Fruit fly (Drosophila melanogaster): ENCODE measurements around the gene CG32195.

dm6 chr3L:18072023-18072422 lies 40.7 kb upstream of the CG32195 start, which contains the start of gene CG44005:
- TF ChIP-seq ttk (optimal IDR thresholded peaks at IDR 0.05) (no peak), insv (optimal IDR thresholded peaks at IDR 0.05) (no peak), Sin3A (optimal IDR thresholded peaks at IDR 0.05) (no peak), psq (optimal IDR thresholded peaks at IDR 0.05) (no peak), Myc (optimal IDR thresholded peaks at IDR 0.05) (no peak)
